Worm (Caenorhabditis elegans) whole organism, L2 larva: ENCODE results near the gene C14B1.2.

Experiments used
- C34F6.9 ChIP-seq: fragments of 150-350 bp; optimal IDR thresholded peaks from 2 replicates; lab custom pipeline; 2014; ENCODE audit warnings: missing biosample characterization, missing genetic modification characterization
- F13H6.1 ChIP-seq: sonication (generic microtip); optimal IDR thresholded peaks from 2 replicates; lab custom pipeline; 2016; ENCODE audit warnings: missing genetic modification characterization, missing compliant biosample characterization
- R02D3.7 ChIP-seq: fragments of 150-350 bp; optimal IDR thresholded peaks from 2 replicates; lab custom pipeline; 2014; ENCODE audit warnings: missing biosample characterization, missing genetic modification characterization
- Y55F3AM.14 ChIP-seq: fragments of 200-800 bp; sonication (Bioruptor generic); optimal IDR thresholded peaks from 2 replicates; lab custom pipeline; 2018; ENCODE audit warnings: mild to moderate bottlenecking, missing genetic modification characterization, missing compliant biosample characterization
- ZK546.5 ChIP-seq: sonication (generic microtip); optimal IDR thresholded peaks from 2 replicates; lab custom pipeline; 2017; ENCODE audit warnings: missing biosample characterization, missing genetic modification characterization
- alr-1 ChIP-seq: fragments of 150-350 bp; optimal IDR thresholded peaks from 2 replicates; lab custom pipeline; 2014; ENCODE audit warnings: missing biosample characterization, missing genetic modification characterization
- aly-2 ChIP-seq: fragments of 150-350 bp; optimal IDR thresholded peaks from 2 replicates; lab custom pipeline; 2014; ENCODE audit warnings: missing biosample characterization, missing genetic modification characterization
- ama-1 ChIP-seq: fragments of 150-350 bp; optimal IDR thresholded peaks from 2 replicates; lab custom pipeline; 2018; ENCODE audit warnings: inconsistent platforms
- ceh-16 ChIP-seq: fragments of 150-350 bp; optimal IDR thresholded peaks from 2 replicates; lab custom pipeline; 2014; ENCODE audit warnings: missing biosample characterization, missing genetic modification characterization
- crh-2 ChIP-seq: sonication (generic microtip); optimal IDR thresholded peaks from 2 replicates; lab custom pipeline; 2017; ENCODE audit warnings: missing biosample characterization, missing genetic modification characterization
- dmd-4 ChIP-seq: sonication (generic microtip); optimal IDR thresholded peaks from 2 replicates; lab custom pipeline; 2017; ENCODE audit warnings: missing biosample characterization, missing genetic modification characterization
- elt-1 ChIP-seq: fragments of 150-350 bp; optimal IDR thresholded peaks from 2 replicates; lab custom pipeline; 2014; ENCODE audit warnings: missing biosample characterization, missing genetic modification characterization
- elt-3 ChIP-seq: sonication (generic microtip); optimal IDR thresholded peaks from 2 replicates; lab custom pipeline; 2017; ENCODE audit warnings: missing biosample characterization, missing genetic modification characterization
- gmeb-1 ChIP-seq: fragments of 150-350 bp; optimal IDR thresholded peaks from 2 replicates; lab custom pipeline; 2014; ENCODE audit warnings: missing biosample characterization, missing genetic modification characterization
- lin-11 ChIP-seq: fragments of 150-350 bp; sonication (generic microtip); optimal IDR thresholded peaks from 2 replicates; lab custom pipeline; 2014; ENCODE audit warnings: missing biosample characterization, missing genetic modification characterization, inconsistent platforms, mixed read lengths
- lin-13 ChIP-seq: fragments of 150-350 bp; optimal IDR thresholded peaks from 2 replicates; lab custom pipeline; 2014; ENCODE audit warnings: missing biosample characterization, missing genetic modification reagents, missing genetic modification characterization
- lsy-2 ChIP-seq, 2 experiments: fragments of 150-350 bp in 1 of 2; sonication (generic microtip) in 1 of 2; optimal IDR thresholded peaks; 2 replicates each; lab custom pipeline; 2014 to 2017; ENCODE audit warnings: missing biosample characterization in 2 of 2, missing genetic modification characterization in 2 of 2
- mdl-1 ChIP-seq, 2 experiments: fragments of 150-350 bp in 1 of 2; sonication (generic microtip) in 1 of 2; optimal IDR thresholded peaks; 2 replicates each; lab custom pipeline; 2017; ENCODE audit warnings: missing biosample characterization in 2 of 2, missing genetic modification characterization in 2 of 2
- nhr-10 ChIP-seq: sonication (generic microtip); optimal IDR thresholded peaks from 2 replicates; lab custom pipeline; 2017; ENCODE audit warnings: missing biosample characterization, missing genetic modification characterization
- nhr-12 ChIP-seq: fragments of 150-350 bp; optimal IDR thresholded peaks from 2 replicates; lab custom pipeline; 2014; ENCODE audit warnings: missing biosample characterization, missing genetic modification characterization
- nhr-129 ChIP-seq: fragments of 150-350 bp; optimal IDR thresholded peaks from 2 replicates; lab custom pipeline; 2014; ENCODE audit warnings: missing biosample characterization, missing genetic modification characterization
- nhr-21 ChIP-seq: fragments of 150-350 bp; optimal IDR thresholded peaks from 2 replicates; lab custom pipeline; 2014; ENCODE audit warnings: missing biosample characterization, missing genetic modification characterization
- nhr-23 ChIP-seq: fragments of 150-350 bp; optimal IDR thresholded peaks from 2 replicates; lab custom pipeline; 2014; ENCODE audit warnings: missing biosample characterization, missing genetic modification reagents, missing genetic modification characterization
- nhr-237 ChIP-seq: fragments of 150-350 bp; optimal IDR thresholded peaks from 2 replicates; lab custom pipeline; 2014; ENCODE audit warnings: missing biosample characterization, missing genetic modification characterization
- nhr-25 ChIP-seq: fragments of 150-350 bp; sonication (generic microtip); optimal IDR thresholded peaks from 3 replicates; lab custom pipeline; 2014; ENCODE audit warnings: missing biosample characterization, missing genetic modification characterization
- nhr-6 ChIP-seq: fragments of 150-350 bp; optimal IDR thresholded peaks from 2 replicates; lab custom pipeline; 2014; ENCODE audit warnings: missing biosample characterization, missing genetic modification characterization
- nhr-77 ChIP-seq: fragments of 150-350 bp; optimal IDR thresholded peaks from 2 replicates; lab custom pipeline; 2014; ENCODE audit warnings: missing biosample characterization, missing genetic modification characterization
- sem-4 ChIP-seq: fragments of 150-350 bp; optimal IDR thresholded peaks from 2 replicates; lab custom pipeline; 2014; ENCODE audit warnings: missing biosample characterization, missing genetic modification reagents, missing genetic modification characterization
- skn-1 ChIP-seq: sonication (generic microtip); optimal IDR thresholded peaks from 2 replicates; lab custom pipeline; 2017; ENCODE audit warnings: missing biosample characterization, missing genetic modification characterization
- sma-3 ChIP-seq: sonication (generic microtip); optimal IDR thresholded peaks from 2 replicates; lab custom pipeline; 2016; ENCODE audit warnings: missing genetic modification reagents, missing genetic modification characterization, missing compliant biosample characterization
- sma-9 ChIP-seq, 2 experiments: fragments of 150-350 bp in 1 of 2; sonication (generic microtip) in 1 of 2; optimal IDR thresholded peaks; 2 replicates each; lab custom pipeline; 2014 to 2016; ENCODE audit warnings: missing genetic modification characterization in 2 of 2, mild to moderate bottlenecking in 1 of 2, missing biosample characterization in 1 of 2, missing compliant biosample characterization in 1 of 2, missing genetic modification reagents in 1 of 2, moderate library complexity in 1 of 2
- snpc-4 ChIP-seq: fragments of 150-350 bp; optimal IDR thresholded peaks from 2 replicates; lab custom pipeline; 2014; ENCODE audit warnings: missing biosample characterization, missing genetic modification characterization
- unc-39 ChIP-seq: fragments of 150-350 bp; optimal IDR thresholded peaks from 2 replicates; lab custom pipeline; 2014; ENCODE audit warnings: missing biosample characterization, missing genetic modification characterization
- unc-55 ChIP-seq: fragments of 150-350 bp; sonication (generic microtip); optimal IDR thresholded peaks from 3 replicates; lab custom pipeline; 2014; ENCODE audit warnings: missing biosample characterization, missing genetic modification reagents, missing genetic modification characterization
- unc-62 ChIP-seq: fragments of 150-350 bp; optimal IDR thresholded peaks from 2 replicates; lab custom pipeline; 2014; ENCODE audit warnings: missing biosample characterization, missing genetic modification reagents, missing genetic modification characterization
- ztf-11 ChIP-seq: sonication (generic microtip); optimal IDR thresholded peaks from 2 replicates; lab custom pipeline; 2017; ENCODE audit warnings: missing biosample characterization, missing genetic modification characterization
- ztf-4 ChIP-seq: fragments of 150-350 bp; optimal IDR thresholded peaks from 2 replicates; lab custom pipeline; 2014; ENCODE audit warnings: missing biosample characterization, missing genetic modification characterization

C14B1.2 gene

DNA sequence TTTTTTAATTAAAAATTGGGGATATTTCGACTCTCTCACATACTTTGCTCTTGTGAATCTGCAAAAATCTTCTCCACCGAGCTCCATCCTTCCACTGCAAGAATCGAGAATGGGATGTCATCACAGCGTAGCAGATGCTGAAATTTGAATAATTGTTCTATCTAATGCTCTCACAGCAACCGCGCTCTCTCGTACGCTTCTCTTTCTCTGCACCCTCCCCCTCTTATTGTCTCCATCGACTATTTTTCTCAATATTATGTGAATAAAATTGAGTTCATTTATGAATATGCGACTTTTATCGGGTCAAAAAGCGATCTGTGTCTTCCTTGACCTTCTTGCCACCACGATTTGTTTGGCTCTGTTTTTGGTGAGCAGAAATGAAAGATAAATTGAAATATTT, 31.9 kb downstream of the C14B1.2 start, which contains the start of gene F34D10.3:
F34D10.3 (plus strand) TSS at position 249 of the 400 bp plus-strand sequence.
- TF ChIP-seq crh-2 (tag; lab: Kevin White, UChicago) (no peak), sma-3 (no peak), C34F6.9 (peak; percentile 30), unc-62 (no peak), unc-55 (GFP tag; lab: Kevin White, UChicago) (peak; percentile 53), ztf-11 (tag; lab: Kevin White, UChicago) (no peak), R02D3.7 (no peak), nhr-12 (tag; lab: Kevin White, UChicago) (no peak), sem-4 (tag; lab: Kevin White, UChicago) (no peak), lin-13 (GFP tag; lab: Kevin White, UChicago) (no peak), nhr-10 (tag; lab: Kevin White, UChicago) (no peak), elt-1 (tag; lab: Kevin White, UChicago) (no peak), Y55F3AM.14 (GFP tag; lab: Kevin White, UChicago) (no peak), nhr-237 (tag; lab: Kevin White, UChicago) (no peak), ceh-16 (tag; lab: Kevin White, UChicago) (no peak), dmd-4 (tag; lab: Kevin White, UChicago) (no peak), ama-1 (lab: Kevin White, UChicago) (no peak), mdl-1 (tag; optimal IDR thresholded peaks at IDR 0.05; lab: Kevin White, UChicago) (no peak), nhr-21 (tag; lab: Kevin White, UChicago) (no peak), lin-11 (no peak), lsy-2 (tag; optimal IDR thresholded peaks at IDR 0.05; lab: Kevin White, UChicago) (peak in 1 of 2 experiments; percentile 3), nhr-6 (tag; lab: Kevin White, UChicago) (no peak), ztf-4 (no peak), skn-1 (tag; lab: Kevin White, UChicago) (no peak), elt-3 (tag; lab: Kevin White, UChicago) (no peak), nhr-77 (no peak), nhr-129 (tag; lab: Kevin White, UChicago) (peak; percentile 16), unc-39 (tag; lab: Kevin White, UChicago) (no peak)

DNA sequence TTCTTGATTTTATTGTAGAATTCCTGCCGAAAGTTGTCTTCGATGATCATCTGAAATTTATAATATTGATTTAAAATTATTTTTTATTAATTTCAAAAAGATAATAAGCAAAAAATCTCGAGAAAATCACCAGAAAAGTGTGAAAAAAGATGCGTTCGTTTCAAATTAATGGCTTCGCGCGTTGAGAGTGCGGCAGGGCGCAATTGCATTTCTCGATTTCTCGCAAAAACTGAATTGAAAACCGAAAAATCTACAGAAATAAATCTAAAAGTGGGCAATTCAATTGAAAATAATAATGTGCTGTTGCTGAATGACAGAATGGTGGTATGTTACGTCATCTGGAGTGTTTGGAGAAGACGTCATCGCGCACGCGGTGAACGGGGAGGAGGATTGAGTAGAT, 32.9 kb downstream of the C14B1.2 start, which contains the start of gene evl-18:
evl-18 (minus strand) TSS at position 50 of the 400 bp plus-strand sequence.
- no peak for TF ChIP-seq nhr-12 (tag; lab: Kevin White, UChicago)
- peak; percentile 43 for TF ChIP-seq unc-55 (GFP tag; lab: Kevin White, UChicago)
- TF ChIP-seq nhr-129 (tag; lab: Kevin White, UChicago) = peak; percentile 9
- peak in 1 of 2 experiments; percentile 30 for TF ChIP-seq lsy-2 (tag; optimal IDR thresholded peaks at IDR 0.05; lab: Kevin White, UChicago)
- TF ChIP-seq C34F6.9 = peak; percentile 49
- peak; percentile 38 for TF ChIP-seq gmeb-1

DNA sequence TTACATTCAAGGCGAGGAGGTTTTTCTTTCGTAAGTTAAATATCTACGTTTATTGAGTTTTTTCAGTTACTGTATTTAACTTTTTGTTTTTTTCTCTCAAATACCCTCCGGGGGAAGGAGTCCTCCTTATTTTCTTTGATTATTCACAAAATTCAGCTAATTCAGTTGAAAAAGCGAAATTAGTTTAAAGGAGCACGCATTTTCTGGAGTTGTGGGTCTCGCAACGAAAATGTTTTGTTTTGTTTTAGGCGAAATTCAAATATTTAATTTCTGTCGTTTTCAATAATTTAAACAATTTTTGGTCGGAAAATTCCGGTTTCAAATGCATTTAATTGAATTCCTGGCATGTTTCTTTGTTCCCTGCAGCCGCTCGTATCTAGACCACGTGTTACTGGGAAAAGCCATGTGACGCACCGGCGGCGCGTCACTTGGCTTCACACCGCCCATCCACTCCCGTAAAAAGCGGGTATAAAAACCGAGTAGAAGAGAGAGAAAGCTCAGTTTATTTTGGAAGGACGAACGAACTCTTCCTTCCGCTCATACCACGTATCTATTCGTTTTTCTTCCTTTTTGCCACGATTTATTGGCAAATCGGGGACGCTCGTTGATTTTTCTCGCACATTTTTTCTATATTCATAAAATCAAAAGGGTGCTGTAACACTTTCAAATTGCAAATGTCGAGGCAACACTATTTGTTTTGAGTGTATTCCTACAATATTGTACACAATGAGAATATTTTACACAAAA, 33.6 kb downstream of the C14B1.2 start:
- TF ChIP-seq unc-39 (tag; lab: Kevin White, UChicago) (no peak), nhr-129 (tag; lab: Kevin White, UChicago) (peak; percentile 20), snpc-4 (no peak), ZK546.5 (tag; lab: Kevin White, UChicago) (no peak), ama-1 (lab: Kevin White, UChicago) (peak; percentile 80), lsy-2 (tag; optimal IDR thresholded peaks at IDR 0.05; lab: Kevin White, UChicago) (peak in 1 of 2 experiments; percentile 21), alr-1 (tag; lab: Kevin White, UChicago) (no peak), nhr-12 (tag; lab: Kevin White, UChicago) (no peak), aly-2 (no peak), nhr-10 (tag; lab: Kevin White, UChicago) (no peak), R02D3.7 (no peak), C34F6.9 (peak; percentile 20), F13H6.1 (tag; lab: Kevin White, UChicago) (no peak), gmeb-1 (no peak), nhr-77 (no peak), nhr-25 (no peak), Y55F3AM.14 (GFP tag; lab: Kevin White, UChicago) (no peak)

DNA sequence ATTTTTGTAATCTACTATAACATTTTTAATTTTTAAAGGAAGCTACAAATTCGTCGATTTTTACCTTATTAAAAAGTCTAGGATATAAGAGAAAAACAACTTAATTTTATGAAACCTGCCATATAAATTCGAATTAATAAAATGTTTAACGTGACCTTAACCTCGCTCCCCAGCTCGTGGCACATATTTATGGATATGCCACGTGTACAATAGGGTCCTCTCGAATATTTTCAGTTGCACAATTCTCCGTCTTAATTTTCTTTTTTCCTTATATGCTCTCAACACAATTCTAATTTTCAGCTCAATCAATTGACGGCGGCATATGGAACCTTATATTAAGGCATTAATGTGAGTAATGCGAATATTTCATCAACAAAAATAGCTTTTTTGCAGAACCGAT, 34.2 kb downstream of the C14B1.2 start, which contains the start of gene F34D10.4:
F34D10.4 (plus strand) TSS at position 301 of the 400 bp plus-strand sequence.
- TF ChIP-seq nhr-25 (no peak), aly-2 (no peak), Y55F3AM.14 (GFP tag; lab: Kevin White, UChicago) (no peak), elt-3 (tag; lab: Kevin White, UChicago) (no peak), nhr-23 (tag; lab: Kevin White, UChicago) (no peak), sma-9 (GFP tag; optimal IDR thresholded peaks at IDR 0.05; lab: Kevin White, UChicago) (no peak), sma-9 (tag; optimal IDR thresholded peaks at IDR 0.05; lab: Kevin White, UChicago) (no peak), sma-3 (no peak)
